Fruit fly (Drosophila melanogaster): ENCODE data around the gene NijA.

The NijA gene

DNA sequence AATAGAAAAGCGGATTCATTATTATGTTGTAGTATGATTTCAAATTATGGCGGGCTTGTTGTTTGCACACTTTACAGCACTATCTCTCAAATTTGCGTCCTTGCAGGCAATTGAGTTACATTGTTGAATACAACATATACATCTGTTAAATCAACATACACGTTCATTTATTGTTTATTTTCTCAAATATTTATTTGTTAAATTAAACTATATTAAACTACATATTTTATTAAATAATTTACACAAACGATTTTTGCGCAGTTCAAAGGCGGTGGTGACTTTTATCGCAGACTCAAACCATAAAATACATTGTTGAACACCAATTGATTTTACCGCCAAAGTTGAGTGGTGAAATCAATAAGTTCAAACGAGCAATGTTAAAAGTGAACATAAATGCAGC is 1.5 kb upstream of the NijA start:
- peak; percentile 30 for TF ChIP-seq CG2678 (tag; optimal IDR thresholded peaks at IDR 0.05)
- TF ChIP-seq unpg (GFP tag; optimal IDR thresholded peaks at IDR 0.05): no peak
- TF ChIP-seq CG34376 (GFP tag; optimal IDR thresholded peaks at IDR 0.05): no peak
- no peak for TF ChIP-seq CG10431 (GFP tag; optimal IDR thresholded peaks at IDR 0.05)
- no peak for TF ChIP-seq fd3F (GFP tag; optimal IDR thresholded peaks at IDR 0.05)
- TF ChIP-seq sc (optimal IDR thresholded peaks at IDR 0.05): no peak
- TF ChIP-seq sc (GFP tag; optimal IDR thresholded peaks at IDR 0.05): no peak
- TF ChIP-seq Bgb (GFP tag; IDR thresholded peaks at IDR 0.05; ENCODE audit: partially characterized antibody): no peak
- TF ChIP-seq Med (GFP tag): no peak
- TF ChIP-seq CG1792 (GFP tag; optimal IDR thresholded peaks at IDR 0.05): no peak
- no peak for TF ChIP-seq hkb (optimal IDR thresholded peaks at IDR 0.05)
- TF ChIP-seq hkb (GFP tag; IDR thresholded peaks at IDR 0.05): no peak
- no peak for TF ChIP-seq Sox100B (GFP tag; optimal IDR thresholded peaks at IDR 0.05)
- TF ChIP-seq bsh (GFP tag; optimal IDR thresholded peaks at IDR 0.05): no peak
- no peak for TF ChIP-seq slou (GFP tag; optimal IDR thresholded peaks at IDR 0.05)
- TF ChIP-seq Aef1 (GFP tag; IDR thresholded peaks at IDR 0.05): no peak
- TF ChIP-seq az2 (GFP tag; optimal IDR thresholded peaks at IDR 0.05): no peak
- TF ChIP-seq her (GFP tag; optimal IDR thresholded peaks at IDR 0.05): peak; percentile 98
- TF ChIP-seq Chrac-16 (GFP tag; optimal IDR thresholded peaks at IDR 0.05): no peak
- TF ChIP-seq Mad (GFP tag; optimal IDR thresholded peaks at IDR 0.05): no peak
- no peak for TF ChIP-seq CG42726 (GFP tag; IDR thresholded peaks at IDR 0.05; ENCODE audit: partially characterized antibody)
- TF ChIP-seq toy (GFP tag; IDR thresholded peaks at IDR 0.05): no peak
- TF ChIP-seq lab (GFP tag; optimal IDR thresholded peaks at IDR 0.05): peak; percentile 10
- TF ChIP-seq row (GFP tag; IDR thresholded peaks at IDR 0.05): no peak
- no peak for TF ChIP-seq fu2 (GFP tag; optimal IDR thresholded peaks at IDR 0.05)
- TF ChIP-seq chinmo (GFP tag; IDR thresholded peaks at IDR 0.05; ENCODE audit: partially characterized antibody): no peak
- no peak for TF ChIP-seq CG7839 (tag; optimal IDR thresholded peaks at IDR 0.05)
- no peak for TF ChIP-seq sna (GFP tag; IDR thresholded peaks at IDR 0.05; ENCODE audit: partially characterized antibody)
- TF ChIP-seq BEAF-32 (GFP tag; optimal IDR thresholded peaks at IDR 0.05): peak; percentile 43
- TF ChIP-seq tap (tag; optimal IDR thresholded peaks at IDR 0.05): no peak
- TF ChIP-seq Dip2 (GFP tag; IDR thresholded peaks at IDR 0.05): no peak
- TF ChIP-seq chif (GFP tag; optimal IDR thresholded peaks at IDR 0.05): no peak
- no peak for TF ChIP-seq sens-2 (GFP tag; IDR thresholded peaks at IDR 0.05)
- no peak for TF ChIP-seq bigmax (GFP tag; optimal IDR thresholded peaks at IDR 0.05)
- TF ChIP-seq kni (GFP tag; optimal IDR thresholded peaks at IDR 0.05): no peak
- no peak for TF ChIP-seq CG8359 (GFP tag; optimal IDR thresholded peaks at IDR 0.05; ENCODE audit: borderline replicate concordance)
- peak; percentile 33 for TF ChIP-seq CG1603 (tag; optimal IDR thresholded peaks at IDR 0.05)
- TF ChIP-seq CG14441 (GFP tag; IDR thresholded peaks at IDR 0.05): no peak
- TF ChIP-seq CG10543 (GFP tag; optimal IDR thresholded peaks at IDR 0.05): no peak
- TF ChIP-seq Adf1 (GFP tag; IDR thresholded peaks at IDR 0.05): no peak
- TF ChIP-seq CG18764 (GFP tag; optimal IDR thresholded peaks at IDR 0.05): no peak
- no peak for TF ChIP-seq CG1832 (GFP tag; optimal IDR thresholded peaks at IDR 0.05)
- TF ChIP-seq Hr3 (GFP tag; optimal IDR thresholded peaks at IDR 0.05): peak; percentile 1
- TF ChIP-seq CG30431 (GFP tag; optimal IDR thresholded peaks at IDR 0.05): no peak
- TF ChIP-seq CG17912 (GFP tag; optimal IDR thresholded peaks at IDR 0.05): no peak
- TF ChIP-seq CG17612 (GFP tag; IDR thresholded peaks at IDR 0.05): no peak
- no peak for TF ChIP-seq Dip3 (GFP tag; optimal IDR thresholded peaks at IDR 0.05)
- TF ChIP-seq zen (tag; optimal IDR thresholded peaks at IDR 0.05): peak; percentile 9
- TF ChIP-seq croc (GFP tag; conservative IDR thresholded peaks at IDR 0.05): no peak
- no peak for TF ChIP-seq CG3838 (GFP tag; optimal IDR thresholded peaks at IDR 0.05)
- TF ChIP-seq CG9932 (GFP tag; IDR thresholded peaks at IDR 0.05): peak; percentile 32; the same call in 1 of the 2 replicates
- no peak for TF ChIP-seq Usf (GFP tag; optimal IDR thresholded peaks at IDR 0.05)
